Worm (Caenorhabditis elegans) whole organism, L4 larva: ENCODE measurements around the gene acbp-4.
A peak's percentile ranks its signal among the peaks of the same experiment; 100 is the strongest.

Source experiments
- F10B5.3 ChIP-seq: sonication (generic microtip); optimal IDR thresholded peaks from 2 replicates; lab custom pipeline; 2016; ENCODE audit warnings: mild to moderate bottlenecking, missing genetic modification characterization, missing compliant biosample characterization
- F37D6.2 ChIP-seq: sonication (generic microtip); optimal IDR thresholded peaks from 2 replicates; lab custom pipeline; 2016; ENCODE audit warnings: mild to moderate bottlenecking, missing genetic modification characterization, missing compliant biosample characterization
- F49E8.2 ChIP-seq: sonication (generic microtip); optimal IDR thresholded peaks from 2 replicates; lab custom pipeline; 2016; ENCODE audit warnings: missing compliant biosample characterization, mild to moderate bottlenecking, missing genetic modification characterization, borderline replicate concordance
- T20F7.1 ChIP-seq: fragments of 200-800 bp; sonication (Bioruptor generic); optimal IDR thresholded peaks from 2 replicates; lab custom pipeline; 2018; ENCODE audit warnings: mild to moderate bottlenecking, missing genetic modification characterization, missing compliant biosample characterization
- T26A8.4 ChIP-seq: fragments of 200-800 bp; sonication (Bioruptor generic); IDR thresholded peaks from 2 replicates; pipeline ENCODE4 v1.3.6; 2022; ENCODE audit warnings: missing genetic modification characterization, missing compliant biosample characterization
- Y105C5A.15 ChIP-seq: fragments of 200-800 bp; sonication (Bioruptor generic); IDR thresholded peaks from 2 replicates; pipeline ENCODE4 v1.3.6; 2022; ENCODE audit warnings: missing genetic modification characterization, missing compliant biosample characterization
- Y48G9A.11 ChIP-seq: fragments of 200-800 bp; sonication (Bioruptor generic); IDR thresholded peaks from 2 replicates; pipeline ENCODE4 v1.3.6; 2022; ENCODE audit warnings: missing genetic modification reagents, missing genetic modification characterization, missing compliant biosample characterization
- ZK546.5 ChIP-seq, 2 experiments: sonication (generic microtip); optimal IDR thresholded peaks; 2 replicates each; lab custom pipeline; 2017; ENCODE audit warnings: missing biosample characterization in 2 of 2, missing genetic modification characterization in 2 of 2
- aha-1 ChIP-seq: fragments of 150-350 bp; peaks from one replicate; lab custom pipeline; 2014; ENCODE audit warnings: missing biosample characterization, missing genetic modification characterization
- ceh-20 ChIP-seq: fragments of 200-800 bp; sonication (Bioruptor generic); IDR thresholded peaks from 2 replicates; pipeline ENCODE4 v1.3.6; 2022; ENCODE audit warnings: missing genetic modification reagents, missing genetic modification characterization, missing compliant biosample characterization
- ceh-28 ChIP-seq: fragments of 150-350 bp; optimal IDR thresholded peaks from 2 replicates; lab custom pipeline; 2014; ENCODE audit warnings: missing biosample characterization, missing genetic modification reagents, missing genetic modification characterization
- ceh-82 ChIP-seq: sonication (generic microtip); optimal IDR thresholded peaks from 2 replicates; lab custom pipeline; 2017; ENCODE audit warnings: missing biosample characterization, missing genetic modification characterization
- cey-2 ChIP-seq: sonication (generic microtip); optimal IDR thresholded peaks from 3 replicates; lab custom pipeline; 2017; ENCODE audit warnings: missing genetic modification characterization, mild to moderate bottlenecking, missing compliant biosample characterization, antibody characterized with exemption, borderline replicate concordance; ENCODE audit not compliant: insufficient read depth
- daf-12 ChIP-seq: fragments of 150-350 bp; optimal IDR thresholded peaks from 2 replicates; lab custom pipeline; 2014; ENCODE audit warnings: missing biosample characterization, missing genetic modification reagents, missing genetic modification characterization
- daf-19 ChIP-seq: fragments of 200-800 bp; sonication (Bioruptor generic); conservative IDR thresholded peaks from 2 replicates; pipeline ENCODE4 v1.3.6; 2022; ENCODE audit warnings: missing genetic modification characterization, missing compliant biosample characterization
- dmd-9 ChIP-seq: fragments of 200-800 bp; sonication (Bioruptor generic); IDR thresholded peaks from 2 replicates; pipeline ENCODE4 v1.3.6; 2022; ENCODE audit warnings: missing genetic modification reagents, missing genetic modification characterization, missing compliant biosample characterization
- dve-1 ChIP-seq: sonication (generic microtip); optimal IDR thresholded peaks from 2 replicates; lab custom pipeline; 2017; ENCODE audit warnings: antibody characterized with exemption, mild to moderate bottlenecking, missing genetic modification characterization, missing compliant biosample characterization; ENCODE audit not compliant: insufficient read depth
- egl-43 ChIP-seq: fragments of 200-800 bp; sonication (Bioruptor generic); IDR thresholded peaks from 2 replicates; pipeline ENCODE4 v1.3.6; 2022; ENCODE audit warnings: missing genetic modification reagents, missing genetic modification characterization, missing compliant biosample characterization
- fos-1 ChIP-seq: fragments of 150-350 bp; optimal IDR thresholded peaks from 2 replicates; lab custom pipeline; 2014; ENCODE audit warnings: missing biosample characterization, missing genetic modification characterization
- gei-8 ChIP-seq: fragments of 200-800 bp; sonication (Bioruptor generic); optimal IDR thresholded peaks from 2 replicates; lab custom pipeline; 2018; ENCODE audit warnings: mild to moderate bottlenecking, missing genetic modification characterization, missing compliant biosample characterization
- hmg-1.1 ChIP-seq: fragments of 200-800 bp; sonication (Bioruptor generic); IDR thresholded peaks from 2 replicates; pipeline ENCODE4 v1.3.6; 2022; ENCODE audit warnings: missing genetic modification reagents, missing genetic modification characterization, missing compliant biosample characterization
- jun-1 ChIP-seq: fragments of 150-350 bp; optimal IDR thresholded peaks from 2 replicates; lab custom pipeline; 2014; ENCODE audit warnings: missing biosample characterization, missing genetic modification reagents, missing genetic modification characterization
- lin-15B ChIP-seq: fragments of 150-350 bp; sonication (generic microtip); optimal IDR thresholded peaks from 3 replicates; lab custom pipeline; 2014; ENCODE audit warnings: missing biosample characterization, missing genetic modification characterization
- lin-29 ChIP-seq: fragments of 200-800 bp; sonication (Bioruptor generic); IDR thresholded peaks from 2 replicates; pipeline ENCODE4 v1.3.6; 2022; ENCODE audit warnings: missing genetic modification reagents, missing genetic modification characterization, missing compliant biosample characterization
- lin-39 ChIP-seq: fragments of 150-350 bp; optimal IDR thresholded peaks from 2 replicates; lab custom pipeline; 2014; ENCODE audit warnings: missing biosample characterization, missing genetic modification reagents, missing genetic modification characterization
- lir-3 ChIP-seq: sonication (generic microtip); optimal IDR thresholded peaks from 2 replicates; lab custom pipeline; 2016; ENCODE audit warnings: mild to moderate bottlenecking, missing genetic modification characterization, missing compliant biosample characterization
- lsy-2 ChIP-seq, 2 experiments: fragments of 150-350 bp in 1 of 2; sonication (generic microtip) in 1 of 2; optimal IDR thresholded peaks; 2 replicates each; lab custom pipeline; 2014 to 2017; ENCODE audit warnings: missing biosample characterization in 2 of 2, missing genetic modification characterization in 2 of 2
- mep-1 ChIP-seq: fragments of 150-350 bp; sonication (generic microtip); optimal IDR thresholded peaks from 3 replicates; lab custom pipeline; 2014; ENCODE audit warnings: missing biosample characterization, missing genetic modification characterization
- mes-2 ChIP-seq: sonication (generic microtip); optimal IDR thresholded peaks from 2 replicates; lab custom pipeline; 2016; ENCODE audit warnings: missing genotype, mild to moderate bottlenecking, missing genetic modification characterization, missing compliant biosample characterization; ENCODE audit not compliant: poor library complexity, severe bottlenecking
- mxl-3 ChIP-seq: fragments of 200-800 bp; sonication (Bioruptor generic); optimal IDR thresholded peaks from 2 replicates; lab custom pipeline; 2018; ENCODE audit warnings: mild to moderate bottlenecking, missing genetic modification characterization, missing compliant biosample characterization
- nhr-11 ChIP-seq: fragments of 150-350 bp; optimal IDR thresholded peaks from 2 replicates; lab custom pipeline; 2014; ENCODE audit warnings: missing biosample characterization, missing genetic modification characterization
- nhr-25 ChIP-seq: sonication (generic microtip); optimal IDR thresholded peaks from 2 replicates; lab custom pipeline; 2017; ENCODE audit warnings: missing genetic modification characterization, mild to moderate bottlenecking, missing compliant biosample characterization, antibody characterized with exemption, moderate library complexity, borderline replicate concordance; ENCODE audit not compliant: insufficient read depth
- nhr-77 ChIP-seq: fragments of 150-350 bp; optimal IDR thresholded peaks from 2 replicates; lab custom pipeline; 2014; ENCODE audit warnings: missing biosample characterization, missing genetic modification characterization
- pha-4 ChIP-seq, 2 experiments: fragments of 150-350 bp in 1 of 2; fragments of 200-800 bp in 1 of 2; sonication (Bioruptor generic) in 1 of 2; IDR thresholded peaks in 1 of 2; optimal IDR thresholded peaks in 1 of 2; 2 replicates each; pipeline versions ENCODE4 v1.3.6 to Lab custom; 2014 to 2022; ENCODE audit warnings: missing genetic modification characterization in 2 of 2, missing genetic modification reagents in 2 of 2, missing biosample characterization in 1 of 2, missing compliant biosample characterization in 1 of 2
- pqm-1 ChIP-seq: sonication (generic microtip); optimal IDR thresholded peaks from 2 replicates; lab custom pipeline; 2017; ENCODE audit warnings: missing biosample characterization, missing genetic modification characterization
- rbr-2 ChIP-seq: sonication (generic microtip); optimal IDR thresholded peaks from 2 replicates; lab custom pipeline; 2016; ENCODE audit warnings: missing genotype, missing genetic modification characterization, missing compliant biosample characterization
- skn-1 ChIP-seq: fragments of 150-350 bp; optimal IDR thresholded peaks from 2 replicates; lab custom pipeline; 2014; ENCODE audit warnings: missing biosample characterization, missing genetic modification characterization
- snpc-4 ChIP-seq: fragments of 150-350 bp; optimal IDR thresholded peaks from 2 replicates; lab custom pipeline; 2014; ENCODE audit warnings: missing biosample characterization, missing genetic modification characterization
- spr-3 ChIP-seq: fragments of 200-800 bp; sonication (Bioruptor generic); optimal IDR thresholded peaks from 2 replicates; lab custom pipeline; 2018; ENCODE audit warnings: mild to moderate bottlenecking, missing genetic modification characterization, missing compliant biosample characterization
- tag-97 ChIP-seq: fragments of 200-800 bp; sonication (Bioruptor generic); IDR thresholded peaks from 2 replicates; pipeline ENCODE4 v1.3.6; 2022; ENCODE audit warnings: missing genetic modification characterization, missing compliant biosample characterization
- tra-1 ChIP-seq: fragments of 200-800 bp; sonication (Bioruptor generic); IDR thresholded peaks from 2 replicates; pipeline ENCODE4 v1.3.6; 2022; ENCODE audit warnings: missing genetic modification reagents, missing genetic modification characterization, missing compliant biosample characterization
- unc-39 ChIP-seq: sonication (generic microtip); optimal IDR thresholded peaks from 2 replicates; lab custom pipeline; 2017; ENCODE audit warnings: missing biosample characterization, missing genetic modification characterization
- zip-11 ChIP-seq: fragments of 200-800 bp; sonication (Bioruptor generic); IDR thresholded peaks from 2 replicates; pipeline ENCODE4 v1.3.6; 2022; ENCODE audit warnings: missing genetic modification characterization, missing compliant biosample characterization
- zip-2 ChIP-seq: fragments of 150-350 bp; optimal IDR thresholded peaks from 2 replicates; lab custom pipeline; 2014; ENCODE audit warnings: missing biosample characterization, missing genetic modification characterization
- ztf-7 ChIP-seq: fragments of 150-350 bp; optimal IDR thresholded peaks from 2 replicates; lab custom pipeline; 2014; ENCODE audit warnings: missing biosample characterization, missing genetic modification characterization

acbp-4 gene

ce11 chrIII:7287503-7287902 lies 21.4 kb downstream of the acbp-4 start, which contains the start of gene ykt-6:
Gene ykt-6, minus strand, starts transcription at chrIII:7287603.
- TF ChIP-seq aha-1 (tag; lab: Kevin White, UChicago) (peak; percentile 28), ztf-7 (no peak)

DNA sequence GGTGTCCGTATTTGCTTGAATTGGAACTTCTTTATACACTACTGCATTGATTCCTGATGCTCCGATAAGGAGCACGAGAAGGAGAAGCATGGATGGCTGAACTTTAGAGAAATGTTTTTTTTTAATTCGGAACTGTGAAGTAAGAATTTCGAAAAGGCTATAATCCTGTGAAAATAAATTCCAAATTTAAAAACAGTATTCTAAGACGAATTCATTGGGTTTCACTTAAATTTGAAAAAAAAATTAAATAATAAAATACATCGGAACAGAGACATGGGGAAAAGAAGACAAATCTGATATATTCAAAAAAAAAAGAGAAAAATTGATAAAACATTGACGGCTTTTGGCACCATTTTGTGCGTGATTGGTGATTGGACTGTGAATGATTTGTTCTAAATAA lies 23.1 kb downstream of the acbp-4 start, which contains the start of gene pho-5:
pho-5 (minus strand) TSS at position 101 of the 400 bp plus-strand sequence.
- TF ChIP-seq pha-4 (GFP tag; IDR thresholded peaks at IDR 0.05; lab: Robert Waterston, UW) (no peak), pha-4 (tag; optimal IDR thresholded peaks at IDR 0.05; lab: Kevin White, UChicago) (no peak), lin-29 (GFP tag; lab: Robert Waterston, UW) (no peak), ztf-7 (no peak), hmg-1.1 (no peak), ceh-20 (GFP tag; lab: Robert Waterston, UW) (no peak), F49E8.2 (no peak), mep-1 (tag; lab: Kevin White, UChicago) (no peak), tra-1 (GFP tag; lab: Robert Waterston, UW) (no peak), Y48G9A.11 (GFP tag; lab: Robert Waterston, UW) (no peak), nhr-25 (no peak), lin-15B (no peak), F10B5.3 (tag; lab: Kevin White, UChicago) (no peak), unc-39 (tag; lab: Kevin White, UChicago) (no peak), egl-43 (GFP tag; lab: Robert Waterston, UW) (no peak), mxl-3 (GFP tag; lab: Kevin White, UChicago) (no peak), fos-1 (no peak), tag-97 (GFP tag; lab: Robert Waterston, UW) (no peak), pqm-1 (tag; lab: Kevin White, UChicago) (no peak), lin-39 (tag; lab: Kevin White, UChicago) (no peak)
- TF ChIP-seq, all 104 proteins: peak for 0

ce11 chrIII:7281179-7281578 lies 27.7 kb downstream of the acbp-4 start, which contains the start of gene B0361.3:
Gene B0361.3, plus strand, starts transcription at chrIII:7281462.
- TF ChIP-seq aha-1 (tag; lab: Kevin White, UChicago) (no peak), lsy-2 (tag; optimal IDR thresholded peaks at IDR 0.05; lab: Kevin White, UChicago) (peak in 1 of 2 experiments; percentile 62), nhr-25 (no peak), T20F7.1 (GFP tag; lab: Kevin White, UChicago) (peak; percentile 80), ceh-28 (no peak)

- peak; percentile 96 for TF ChIP-seq snpc-4
- TF ChIP-seq rbr-2 (tag; lab: Kevin White, UChicago): peak; percentile 66
- peak; percentile 90 for TF ChIP-seq nhr-77 (tag; lab: Kevin White, UChicago)
- TF ChIP-seq zip-2 (tag; lab: Kevin White, UChicago): peak; percentile 89
- TF ChIP-seq skn-1 (tag; lab: Kevin White, UChicago): no peak
- peak; percentile 37 for TF ChIP-seq gei-8
- peak; percentile 38 for TF ChIP-seq F37D6.2 (tag; lab: Kevin White, UChicago)
- peak; percentile 60 for TF ChIP-seq jun-1 (tag; lab: Kevin White, UChicago)
- TF ChIP-seq mes-2 (tag; lab: Kevin White, UChicago): peak; percentile 59
- TF ChIP-seq dmd-9 (GFP tag; lab: Robert Waterston, UW): peak; percentile 67; the same call in 1 of the 2 replicates
- no peak for TF ChIP-seq cey-2 (tag; lab: Kevin White, UChicago)
- peak; percentile 75 for TF ChIP-seq hmg-1.1
- no peak for TF ChIP-seq lin-15B
- 0 out of 2 replicates have a peak, but pooled peaks have one; percentile 31 for TF ChIP-seq ceh-20 (GFP tag; lab: Robert Waterston, UW)
- peak; percentile 4 for TF ChIP-seq lir-3 (tag; lab: Kevin White, UChicago)
- TF ChIP-seq nhr-11 (tag; lab: Kevin White, UChicago): peak; percentile 72
- TF ChIP-seq dve-1 (tag; lab: Kevin White, UChicago): peak; percentile 96
- TF ChIP-seq ceh-82 (tag; lab: Kevin White, UChicago): no peak
- TF ChIP-seq zip-11: no peak
- peak; percentile 87 for TF ChIP-seq T20F7.1 (GFP tag; lab: Kevin White, UChicago)
- TF ChIP-seq ZK546.5 (tag; optimal IDR thresholded peaks at IDR 0.05; lab: Kevin White, UChicago): no peak
- 0 out of 2 replicates have a peak, but pooled peaks have one; percentile 48 for TF ChIP-seq daf-19 (GFP tag; lab: Robert Waterston, UW)
- TF ChIP-seq T26A8.4 (GFP tag; lab: Robert Waterston, UW): peak; percentile 87
- TF ChIP-seq daf-12 (tag; lab: Kevin White, UChicago): no peak
- TF ChIP-seq Y48G9A.11 (GFP tag; lab: Robert Waterston, UW): no peak
- no peak for TF ChIP-seq Y105C5A.15
- TF ChIP-seq spr-3 (GFP tag; lab: Kevin White, UChicago): peak; percentile 28
Observed at ce11 chrIII:7278491-7278890, 30.4 kb downstream of the acbp-4 start.
